Fruit fly (Drosophila melanogaster) whole organism, prepupa: ENCODE data around the gene Pex7.

Source experiments
- CG8119 ChIP-seq: fragments of 200-800 bp; sonication (Bioruptor generic); IDR thresholded peaks from 3 replicates; pipeline ENCODE4 v1.3.6; 2022; ENCODE audit warnings: missing biosample characterization, missing genetic modification characterization
- CG8632 ChIP-seq: fragments of 200-800 bp; sonication (Bioruptor generic); optimal IDR thresholded peaks from 3 replicates; lab custom pipeline; 2016; ENCODE audit warnings: missing biosample characterization, missing genetic modification characterization

- TF ChIP-seq CG8119 (GFP tag; lab: Robert Waterston, UW) (no peak), CG8632 (GFP tag; lab: Kevin White, UChicago) (no peak)
Observed at dm6 chr3L:8629701-8630343, 17.1 kb upstream of the Pex7 start.
